Fruit fly (Drosophila melanogaster) whole organism, embryonic: ENCODE measurements around the gene Rlb1.
A peak's percentile ranks its signal among the peaks of the same experiment; 100 is the strongest.

ENCODE experiments used
- BtbVII ChIP-seq: fragments of 200-800 bp; sonication (Bioruptor generic); optimal IDR thresholded peaks from 3 replicates; lab custom pipeline; 2017; ENCODE audit warnings: missing biosample characterization, mild to moderate bottlenecking, missing genetic modification characterization
- CG10321 ChIP-seq: fragments of 200-800 bp; sonication (Bioruptor generic); IDR thresholded peaks from 2 replicates; pipeline ENCODE4 v1.3.6; 2022; ENCODE audit warnings: missing biosample characterization, missing genetic modification characterization
- CG12391 ChIP-seq: fragments of 200-800 bp; sonication (Bioruptor generic); optimal IDR thresholded peaks from 3 replicates; lab custom pipeline; 2018; ENCODE audit warnings: missing biosample characterization, mild to moderate bottlenecking, missing genetic modification characterization, moderate library complexity
- CG13894 ChIP-seq: fragments of 200-800 bp; sonication (Bioruptor generic); optimal IDR thresholded peaks from 3 replicates; lab custom pipeline; 2018; ENCODE audit warnings: missing biosample characterization, mild to moderate bottlenecking, missing genetic modification characterization, moderate library complexity
- CG15269 ChIP-seq: fragments of 200-800 bp; sonication (Bioruptor generic); optimal IDR thresholded peaks from 2 replicates; lab custom pipeline; 2018; ENCODE audit warnings: missing biosample characterization, mild to moderate bottlenecking, missing genetic modification characterization, moderate library complexity
- CG1603 ChIP-seq: fragments of 200-800 bp; sonication (Bioruptor generic); optimal IDR thresholded peaks from 2 replicates; lab custom pipeline; 2019; ENCODE audit warnings: missing biosample characterization, mild to moderate bottlenecking, missing genetic modification characterization, moderate library complexity
- CG16779 ChIP-seq: fragments of 200-800 bp; sonication (Bioruptor generic); IDR thresholded peaks from 2 replicates; pipeline ENCODE4 v1.3.6; 2022; ENCODE audit warnings: missing biosample characterization, missing genetic modification characterization
- CG17328 ChIP-seq: fragments of 200-800 bp; sonication (Bioruptor generic); IDR thresholded peaks from 2 replicates; pipeline ENCODE4 v1.3.6; 2022; ENCODE audit warnings: missing biosample characterization, missing genetic modification characterization
- CG17359 ChIP-seq: fragments of 200-800 bp; sonication (Bioruptor generic); optimal IDR thresholded peaks from 3 replicates; lab custom pipeline; 2018; ENCODE audit warnings: missing biosample characterization, mild to moderate bottlenecking, missing genetic modification characterization, moderate library complexity
- CG1792 ChIP-seq: fragments of 200-800 bp; sonication (Bioruptor generic); optimal IDR thresholded peaks from 2 replicates; lab custom pipeline; 2016; ENCODE audit warnings: missing biosample characterization, missing genetic modification characterization
- CG18476 ChIP-seq: fragments of 200-800 bp; sonication (Bioruptor generic); optimal IDR thresholded peaks from 2 replicates; lab custom pipeline; 2016; ENCODE audit warnings: missing biosample characterization, mild to moderate bottlenecking, missing genetic modification characterization
- CG18599 ChIP-seq: fragments of 200-800 bp; sonication (Bioruptor generic); optimal IDR thresholded peaks from 3 replicates; lab custom pipeline; 2017; ENCODE audit warnings: missing biosample characterization, missing genetic modification characterization, mild to moderate bottlenecking, moderate library complexity, missing genetic modification reagents
- CG2129 ChIP-seq: fragments of 200-800 bp; sonication (Bioruptor generic); IDR thresholded peaks from 2 replicates; pipeline ENCODE4 v1.3.6; 2022; ENCODE audit warnings: missing biosample characterization, missing genetic modification characterization; ENCODE audit not compliant: partially characterized antibody
- CG2678 ChIP-seq: fragments of 200-800 bp; sonication (Bioruptor generic); optimal IDR thresholded peaks from 3 replicates; lab custom pipeline; 2019; ENCODE audit warnings: missing biosample characterization, mild to moderate bottlenecking, missing genetic modification characterization, moderate library complexity
- CG31441 ChIP-seq: fragments of 200-800 bp; sonication (Bioruptor generic); IDR thresholded peaks from 2 replicates; pipeline ENCODE4 v1.3.6; 2022; ENCODE audit warnings: missing biosample characterization, missing genetic modification characterization
- CG3838 ChIP-seq: fragments of 200-800 bp; sonication (Bioruptor generic); optimal IDR thresholded peaks from 3 replicates; lab custom pipeline; 2016; ENCODE audit warnings: missing biosample characterization, missing genetic modification characterization
- CG5180 ChIP-seq: fragments of 200-800 bp; sonication (Bioruptor generic); optimal IDR thresholded peaks from 3 replicates; lab custom pipeline; 2017; ENCODE audit warnings: missing biosample characterization, missing genetic modification characterization, mild to moderate bottlenecking, moderate library complexity, missing genetic modification reagents
- CG6654 ChIP-seq: fragments of 200-800 bp; sonication (Bioruptor generic); optimal IDR thresholded peaks from 2 replicates; lab custom pipeline; 2017; ENCODE audit warnings: missing biosample characterization, mild to moderate bottlenecking, missing genetic modification characterization
- CG6765 ChIP-seq: fragments of 200-800 bp; sonication (Bioruptor generic); optimal IDR thresholded peaks from 3 replicates; lab custom pipeline; 2017; ENCODE audit warnings: missing biosample characterization, mild to moderate bottlenecking, missing genetic modification characterization
- CG6854 ChIP-seq: fragments of 200-800 bp; sonication (Bioruptor generic); optimal IDR thresholded peaks from 3 replicates; lab custom pipeline; 2017; ENCODE audit warnings: missing biosample characterization, mild to moderate bottlenecking, missing genetic modification characterization
- CG7556 ChIP-seq: fragments of 200-800 bp; sonication (Bioruptor generic); optimal IDR thresholded peaks from 2 replicates; lab custom pipeline; 2017; ENCODE audit warnings: missing biosample characterization, mild to moderate bottlenecking, missing genetic modification characterization
- CG7786 ChIP-seq: fragments of 200-800 bp; sonication (Bioruptor generic); optimal IDR thresholded peaks from 2 replicates; lab custom pipeline; 2016; ENCODE audit warnings: missing biosample characterization, missing genetic modification characterization
- CG8924 ChIP-seq: fragments of 200-800 bp; optimal IDR thresholded peaks from 3 replicates; lab custom pipeline; 2019; ENCODE audit warnings: missing biosample characterization, mild to moderate bottlenecking, missing genetic modification characterization, moderate library complexity
- CG9727 ChIP-seq: fragments of 200-800 bp; sonication (Bioruptor generic); optimal IDR thresholded peaks from 3 replicates; lab custom pipeline; 2017; ENCODE audit warnings: missing biosample characterization, mild to moderate bottlenecking, missing genetic modification characterization
- Deaf1 ChIP-seq: fragments of 200-800 bp; optimal IDR thresholded peaks from 3 replicates; lab custom pipeline; 2019; ENCODE audit warnings: missing biosample characterization, mild to moderate bottlenecking, missing genetic modification characterization, moderate library complexity
- Dek ChIP-seq: fragments of 200-800 bp; sonication (Bioruptor generic); optimal IDR thresholded peaks from 3 replicates; lab custom pipeline; 2019; ENCODE audit warnings: missing biosample characterization, mild to moderate bottlenecking, missing genetic modification characterization, moderate library complexity
- ERR ChIP-seq: fragments of 200-800 bp; sonication (Bioruptor generic); optimal IDR thresholded peaks from 2 replicates; lab custom pipeline; 2016; ENCODE audit warnings: missing biosample characterization, missing genetic modification characterization
- Gsc ChIP-seq: fragments of 200-800 bp; sonication (Bioruptor generic); IDR thresholded peaks from 2 replicates; pipeline ENCODE4 v1.3.6; 2022; ENCODE audit warnings: missing biosample characterization, missing genetic modification characterization
- H15 ChIP-seq: fragments of 200-800 bp; sonication (Bioruptor generic); IDR thresholded peaks from 3 replicates; pipeline ENCODE4 v1.3.6; 2022; ENCODE audit warnings: missing biosample characterization, missing genetic modification characterization
- HmgZ ChIP-seq: fragments of 200-800 bp; sonication (Bioruptor generic); optimal IDR thresholded peaks from 2 replicates; lab custom pipeline; 2018; ENCODE audit warnings: missing biosample characterization, mild to moderate bottlenecking, missing genetic modification characterization
- Lhr ChIP-seq: fragments of 200-800 bp; sonication (Bioruptor generic); optimal IDR thresholded peaks from 3 replicates; lab custom pipeline; 2017; ENCODE audit warnings: mild to moderate bottlenecking, missing biosample characterization, missing genetic modification reagents, missing genetic modification characterization
- Meics ChIP-seq: fragments of 200-800 bp; sonication (Bioruptor generic); optimal IDR thresholded peaks from 2 replicates; lab custom pipeline; 2017; ENCODE audit warnings: missing biosample characterization, mild to moderate bottlenecking, missing genetic modification characterization
- Nf-YA ChIP-seq: fragments of 200-800 bp; sonication (Bioruptor generic); IDR thresholded peaks from 2 replicates; pipeline ENCODE4 v1.3.6; 2022; ENCODE audit warnings: missing biosample characterization, missing genetic modification characterization
- Optix ChIP-seq: fragments of 200-800 bp; sonication (Bioruptor generic); IDR thresholded peaks from 3 replicates; pipeline ENCODE4 v1.3.6; 2022; ENCODE audit warnings: missing biosample characterization, missing genetic modification characterization
- Rx ChIP-seq: fragments of 200-800 bp; sonication (Bioruptor generic); IDR thresholded peaks from 2 replicates; pipeline ENCODE4 v1.3.6; 2022; ENCODE audit warnings: missing biosample characterization, missing genetic modification characterization
- amos ChIP-seq: fragments of 200-800 bp; sonication (Bioruptor generic); IDR thresholded peaks from 2 replicates; pipeline ENCODE4 v1.3.6; 2022; ENCODE audit warnings: missing biosample characterization, missing genetic modification characterization; ENCODE audit not compliant: partially characterized antibody
- danr ChIP-seq: fragments of 200-800 bp; sonication (Bioruptor generic); IDR thresholded peaks from 2 replicates; pipeline ENCODE4 v1.3.6; 2022; ENCODE audit warnings: missing biosample characterization, missing genetic modification characterization
- dmrt99B ChIP-seq: fragments of 200-800 bp; sonication (Bioruptor generic); optimal IDR thresholded peaks from 2 replicates; lab custom pipeline; 2018; ENCODE audit warnings: missing biosample characterization, mild to moderate bottlenecking, missing genetic modification characterization, moderate library complexity
- dpn ChIP-seq, 2 experiments: fragments of 200-800 bp; sonication (Bioruptor generic); optimal IDR thresholded peaks; 3 replicates each; lab custom pipeline; 2016; ENCODE audit warnings: missing biosample characterization in 2 of 2, missing genetic modification characterization in 2 of 2
- ems ChIP-seq: fragments of 200-800 bp; sonication (Bioruptor generic); optimal IDR thresholded peaks from 3 replicates; lab custom pipeline; 2016; ENCODE audit warnings: missing biosample characterization, missing genetic modification characterization
- eve ChIP-seq, 2 experiments: fragments of >200 bp; optimal IDR thresholded peaks; 2 replicates each; lab custom pipeline; 2017; ENCODE audit warnings: missing biosample characterization in 2 of 2, missing genetic modification characterization in 2 of 2
- gcm ChIP-seq: fragments of 200-800 bp; sonication (Bioruptor generic); optimal IDR thresholded peaks from 2 replicates; lab custom pipeline; 2019; ENCODE audit warnings: missing biosample characterization, mild to moderate bottlenecking, missing genetic modification characterization, moderate library complexity
- ham ChIP-seq: fragments of 200-800 bp; sonication (Bioruptor generic); IDR thresholded peaks from 2 replicates; pipeline ENCODE4 v1.3.6; 2022; ENCODE audit warnings: missing biosample characterization, missing genetic modification characterization
- lola ChIP-seq, 3 experiments: fragments of >200 bp in 2 of 3; fragments of 200-800 bp in 1 of 3; sonication (Bioruptor generic) in 1 of 3; optimal IDR thresholded peaks; 2 replicates each; lab custom pipeline; 2017 to 2019; ENCODE audit warnings: missing biosample characterization in 3 of 3, missing genetic modification characterization in 3 of 3, mild to moderate bottlenecking in 1 of 3, moderate library complexity in 1 of 3
- mam ChIP-seq: fragments of 200-800 bp; sonication (Bioruptor generic); optimal IDR thresholded peaks from 3 replicates; lab custom pipeline; 2016; ENCODE audit warnings: missing biosample characterization, missing genetic modification characterization
- mld ChIP-seq: fragments of 200-800 bp; sonication (Bioruptor generic); IDR thresholded peaks from 3 replicates; pipeline ENCODE4 v1.3.6; 2022; ENCODE audit warnings: missing biosample characterization, missing genetic modification characterization; ENCODE audit not compliant: partially characterized antibody
- nerfin-1 ChIP-seq: fragments of 200-800 bp; sonication (Bioruptor generic); optimal IDR thresholded peaks from 3 replicates; lab custom pipeline; 2019; ENCODE audit warnings: missing biosample characterization, mild to moderate bottlenecking, missing genetic modification characterization, moderate library complexity
- odd ChIP-seq: fragments of 200-800 bp; sonication (Bioruptor generic); optimal IDR thresholded peaks from 2 replicates; lab custom pipeline; 2017; ENCODE audit warnings: missing biosample characterization, mild to moderate bottlenecking, missing genetic modification characterization
- otp ChIP-seq: fragments of 200-800 bp; sonication (Bioruptor generic); IDR thresholded peaks from 3 replicates; pipeline ENCODE4, ENCODE4 v1.3.6; 2022; ENCODE audit warnings: missing biosample characterization, missing genetic modification characterization
- pzg ChIP-seq: fragments of 200-800 bp; sonication (Bioruptor generic); optimal IDR thresholded peaks from 3 replicates; lab custom pipeline; 2018; ENCODE audit warnings: missing biosample characterization, mild to moderate bottlenecking, missing genetic modification characterization, moderate library complexity
- sug ChIP-seq: fragments of 200-800 bp; optimal IDR thresholded peaks from 2 replicates; lab custom pipeline; 2019; ENCODE audit warnings: missing biosample characterization, mild to moderate bottlenecking, missing genetic modification characterization, moderate library complexity

Rlb1 gene

DNA sequence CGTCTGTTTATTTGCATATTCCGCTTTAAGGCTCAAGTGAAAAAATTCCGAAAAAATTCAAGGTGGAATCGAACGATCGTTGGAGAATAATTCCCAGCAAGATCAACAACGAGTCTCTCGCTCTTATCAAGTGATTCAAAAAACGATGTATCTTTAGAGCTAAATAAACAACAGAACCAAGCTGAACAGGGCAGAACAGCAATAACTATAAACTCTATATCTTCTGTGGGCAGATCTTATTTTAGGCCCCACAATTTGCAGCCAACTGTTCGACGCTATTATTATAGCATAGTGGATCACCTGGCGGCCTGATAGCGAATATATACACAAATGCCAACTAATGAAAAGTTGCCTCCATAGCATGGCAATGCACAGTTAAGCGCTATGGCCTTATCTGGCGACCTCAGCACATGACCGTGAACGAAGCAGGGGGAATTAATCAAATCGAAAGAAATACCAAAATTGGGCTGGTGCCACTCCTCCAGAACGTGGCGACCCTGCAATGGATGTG is 16.3 kb downstream of the Rlb1 start (continued):
- TF ChIP-seq nerfin-1 (tag; lab: Kevin White, UChicago) (no peak), CG31441 (GFP tag; lab: Robert Waterston, UW) (no peak), otp (GFP tag; lab: Robert Waterston, UW) (no peak), CG12391 (tag; lab: Kevin White, UChicago) (no peak), mam (GFP tag; lab: Kevin White, UChicago) (no peak), CG2678 (tag; lab: Kevin White, UChicago) (peak; percentile 25), Lhr (no peak), pzg (no peak), CG1603 (tag; lab: Kevin White, UChicago) (no peak), Optix (GFP tag; lab: Robert Waterston, UW) (no peak), dpn (GFP tag; optimal IDR thresholded peaks at IDR 0.05; lab: Kevin White, UChicago) (no peak), Gsc (GFP tag; lab: Robert Waterston, UW) (no peak), H15 (no peak), sug (peak; percentile 81), lola (GFP tag; optimal IDR thresholded peaks at IDR 0.05; lab: Kevin White, UChicago) (no peak), CG6854 (GFP tag; lab: Kevin White, UChicago) (peak; percentile 17), CG10321 (GFP tag; lab: Robert Waterston, UW) (no peak), CG13894 (tag; lab: Kevin White, UChicago) (peak; percentile 98), Deaf1 (tag; lab: Kevin White, UChicago) (peak; percentile 7), CG7556 (no peak), CG16779 (no peak), danr (GFP tag; lab: Robert Waterston, UW) (no peak), ham (GFP tag; lab: Robert Waterston, UW) (no peak), CG8924 (no peak), mld (no peak), Nf-YA (GFP tag; lab: Robert Waterston, UW) (no peak), eve (GFP tag; optimal IDR thresholded peaks at IDR 0.05; lab: Kevin White, UChicago) (no peak), CG18599 (GFP tag; lab: Kevin White, UChicago) (peak; percentile 57), Dek (tag; lab: Kevin White, UChicago) (no peak), BtbVII (GFP tag; lab: Kevin White, UChicago) (peak; percentile 18), dmrt99B (tag; lab: Kevin White, UChicago) (no peak), Rx (GFP tag; lab: Robert Waterston, UW) (no peak), gcm (no peak), Meics (GFP tag; lab: Kevin White, UChicago) (no peak), CG18476 (GFP tag; lab: Kevin White, UChicago) (no peak), odd (GFP tag; lab: Kevin White, UChicago) (no peak), HmgZ (no peak), CG6765 (GFP tag; lab: Kevin White, UChicago) (no peak), CG5180 (GFP tag; lab: Kevin White, UChicago) (no peak), CG17359 (tag; lab: Kevin White, UChicago) (no peak), CG3838 (no peak), CG17328 (GFP tag; lab: Robert Waterston, UW) (no peak), CG2129 (GFP tag; lab: Robert Waterston, UW) (no peak), ERR (no peak), CG6654 (GFP tag; lab: Kevin White, UChicago) (no peak), CG7786 (GFP tag; lab: Kevin White, UChicago) (no peak), CG1792 (GFP tag; lab: Kevin White, UChicago) (peak; percentile 20), CG9727 (GFP tag; lab: Kevin White, UChicago) (no peak), ems (GFP tag; lab: Kevin White, UChicago) (no peak), CG15269 (tag; lab: Kevin White, UChicago) (peak; percentile 9), amos (GFP tag; lab: Robert Waterston, UW) (no peak)
